Worm (Caenorhabditis elegans) whole organism, late embryonic: Measurements from ENCODE around the gene mca-3.

Experiments
- C08G9.2 ChIP-seq: sonication (generic microtip); optimal IDR thresholded peaks from 2 replicates; lab custom pipeline; 2016; ENCODE audit warnings: mild to moderate bottlenecking, missing genetic modification characterization, moderate library complexity, missing compliant biosample characterization
- F13H6.1 ChIP-seq: sonication (generic microtip); optimal IDR thresholded peaks from 2 replicates; lab custom pipeline; 2016; ENCODE audit warnings: missing genetic modification characterization, missing compliant biosample characterization
- K02D7.2 ChIP-seq: sonication (generic microtip); optimal IDR thresholded peaks from 2 replicates; lab custom pipeline; 2017; ENCODE audit warnings: mild to moderate bottlenecking, missing genetic modification characterization, missing compliant biosample characterization
- T23F11.4 ChIP-seq: fragments of 200-800 bp; sonication (Bioruptor generic); optimal IDR thresholded peaks from 2 replicates; lab custom pipeline; 2018; ENCODE audit warnings: mild to moderate bottlenecking, missing genetic modification characterization, missing compliant biosample characterization
- ceh-14 ChIP-seq: sonication (generic microtip); optimal IDR thresholded peaks from 2 replicates; lab custom pipeline; 2016; ENCODE audit warnings: missing genotype, missing genetic modification characterization, missing compliant biosample characterization
- ceh-19 ChIP-seq: fragments of 200-800 bp; sonication (Bioruptor generic); optimal IDR thresholded peaks from 2 replicates; lab custom pipeline; 2018; ENCODE audit warnings: mild to moderate bottlenecking, missing genetic modification characterization, missing compliant biosample characterization
- ceh-24 ChIP-seq: sonication (generic microtip); optimal IDR thresholded peaks from 2 replicates; lab custom pipeline; 2016; ENCODE audit warnings: mild to moderate bottlenecking, missing genetic modification characterization, missing compliant biosample characterization
- ceh-30 ChIP-seq: fragments of 150-350 bp; optimal IDR thresholded peaks from 2 replicates; lab custom pipeline; 2014; ENCODE audit warnings: missing biosample characterization, missing genetic modification characterization
- ceh-31 ChIP-seq: sonication (generic microtip); optimal IDR thresholded peaks from 2 replicates; lab custom pipeline; 2016; ENCODE audit warnings: missing genetic modification characterization, missing compliant biosample characterization
- ceh-45 ChIP-seq: fragments of 200-800 bp; sonication (Bioruptor generic); IDR thresholded peaks from 2 replicates; pipeline ENCODE4 v1.3.6; 2022; ENCODE audit warnings: missing genetic modification reagents, missing genetic modification characterization, missing compliant biosample characterization
- ceh-48 ChIP-seq: sonication (generic microtip); optimal IDR thresholded peaks from 2 replicates; lab custom pipeline; 2016; ENCODE audit warnings: missing genetic modification characterization, inconsistent platforms, missing compliant biosample characterization
- ceh-6 ChIP-seq: fragments of 200-800 bp; sonication (Bioruptor generic); optimal IDR thresholded peaks from 2 replicates; lab custom pipeline; 2018; ENCODE audit warnings: mild to moderate bottlenecking, missing genetic modification characterization, missing compliant biosample characterization
- ceh-9 ChIP-seq: sonication (generic microtip); optimal IDR thresholded peaks from 2 replicates; lab custom pipeline; 2016; ENCODE audit warnings: mild to moderate bottlenecking, missing genetic modification characterization, inconsistent platforms, missing compliant biosample characterization
- dve-1 ChIP-seq: sonication (generic microtip); optimal IDR thresholded peaks from 2 replicates; lab custom pipeline; 2017; ENCODE audit warnings: antibody characterized with exemption, mild to moderate bottlenecking, missing genetic modification characterization, missing compliant biosample characterization
- fax-1 ChIP-seq: sonication (generic microtip); optimal IDR thresholded peaks from 2 replicates; lab custom pipeline; 2016; ENCODE audit warnings: missing genotype, missing genetic modification characterization, missing compliant biosample characterization
- fkh-6 ChIP-seq: sonication (generic microtip); optimal IDR thresholded peaks from 2 replicates; lab custom pipeline; 2016; ENCODE audit warnings: missing genetic modification characterization, missing compliant biosample characterization
- gmeb-2 ChIP-seq: sonication (generic microtip); optimal IDR thresholded peaks from 2 replicates; lab custom pipeline; 2016; ENCODE audit warnings: missing genetic modification characterization, inconsistent platforms, missing compliant biosample characterization
- hlh-13 ChIP-seq: fragments of 200-800 bp; sonication (Bioruptor generic); optimal IDR thresholded peaks from 2 replicates; lab custom pipeline; 2018; ENCODE audit warnings: mild to moderate bottlenecking, missing genetic modification characterization, missing compliant biosample characterization
- hlh-15 ChIP-seq: sonication (generic microtip); optimal IDR thresholded peaks from 2 replicates; lab custom pipeline; 2016; ENCODE audit warnings: missing genetic modification characterization, missing compliant biosample characterization
- lim-6 ChIP-seq: sonication (generic microtip); optimal IDR thresholded peaks from 2 replicates; lab custom pipeline; 2016; ENCODE audit warnings: missing genetic modification characterization, missing compliant biosample characterization
- lin-11 ChIP-seq: fragments of 200-800 bp; sonication (Bioruptor generic); optimal IDR thresholded peaks from 2 replicates; lab custom pipeline; 2018; ENCODE audit warnings: mild to moderate bottlenecking, missing genetic modification characterization, missing compliant biosample characterization
- mec-3 ChIP-seq: sonication (generic microtip); optimal IDR thresholded peaks from 2 replicates; lab custom pipeline; 2016; ENCODE audit warnings: borderline replicate concordance, missing genetic modification characterization, missing compliant biosample characterization
- nhr-11 ChIP-seq: fragments of 150-350 bp; optimal IDR thresholded peaks from 2 replicates; lab custom pipeline; 2014; ENCODE audit warnings: missing biosample characterization, missing genetic modification characterization
- pag-3 ChIP-seq: sonication (generic microtip); optimal IDR thresholded peaks from 2 replicates; lab custom pipeline; 2016; ENCODE audit warnings: missing compliant biosample characterization, missing genetic modification characterization, borderline replicate concordance
- pat-9 ChIP-seq: fragments of 200-800 bp; sonication (Bioruptor generic); optimal IDR thresholded peaks from 2 replicates; lab custom pipeline; 2018; ENCODE audit warnings: mild to moderate bottlenecking, missing genetic modification characterization, moderate library complexity, missing compliant biosample characterization
- pax-1 ChIP-seq: fragments of 150-350 bp; optimal IDR thresholded peaks from 2 replicates; lab custom pipeline; 2014; ENCODE audit warnings: missing biosample characterization, missing genetic modification characterization
- pha-2 ChIP-seq: sonication (generic microtip); optimal IDR thresholded peaks from 2 replicates; lab custom pipeline; 2017; ENCODE audit warnings: mild to moderate bottlenecking, missing genetic modification characterization, missing compliant biosample characterization
- pha-4 ChIP-seq: fragments of 150-350 bp; optimal IDR thresholded peaks from 2 replicates; lab custom pipeline; 2018; ENCODE audit warnings: missing biosample characterization, missing genetic modification reagents, missing genetic modification characterization
- pqm-1 ChIP-seq: sonication (generic microtip); optimal IDR thresholded peaks from 2 replicates; lab custom pipeline; 2016; ENCODE audit warnings: missing genetic modification characterization, missing compliant biosample characterization
- pros-1 ChIP-seq: fragments of 150-350 bp; optimal IDR thresholded peaks from 2 replicates; lab custom pipeline; 2014; ENCODE audit warnings: missing biosample characterization, missing genetic modification reagents, missing genetic modification characterization
- ref-2 ChIP-seq: sonication (generic microtip); optimal IDR thresholded peaks from 2 replicates; lab custom pipeline; 2016; ENCODE audit warnings: missing genetic modification characterization, missing compliant biosample characterization
- rnt-1 ChIP-seq: sonication (generic microtip); optimal IDR thresholded peaks from 2 replicates; lab custom pipeline; 2016; ENCODE audit warnings: missing genetic modification characterization, missing compliant biosample characterization
- sdc-2 ChIP-seq: sonication (generic microtip); optimal IDR thresholded peaks from 2 replicates; lab custom pipeline; 2016; ENCODE audit warnings: missing genotype, missing genetic modification characterization, missing compliant biosample characterization
- sox-2 ChIP-seq: fragments of 200-800 bp; sonication (Bioruptor generic); IDR thresholded peaks from 2 replicates; pipeline ENCODE4 v1.3.6; 2022; ENCODE audit warnings: missing genetic modification reagents, missing genetic modification characterization, missing compliant biosample characterization
- sox-4 ChIP-seq: sonication (generic microtip); optimal IDR thresholded peaks from 2 replicates; lab custom pipeline; 2017; ENCODE audit warnings: mild to moderate bottlenecking, missing genetic modification characterization, inconsistent platforms, missing compliant biosample characterization
- syd-9 ChIP-seq: sonication (generic microtip); optimal IDR thresholded peaks from 2 replicates; lab custom pipeline; 2016; ENCODE audit warnings: mild to moderate bottlenecking, missing genetic modification characterization, moderate library complexity, missing compliant biosample characterization
- tbx-2 ChIP-seq: sonication (generic microtip); optimal IDR thresholded peaks from 2 replicates; lab custom pipeline; 2016; ENCODE audit warnings: missing genetic modification characterization, missing compliant biosample characterization
- ttx-3 ChIP-seq: sonication (generic microtip); optimal IDR thresholded peaks from 2 replicates; lab custom pipeline; 2016; ENCODE audit warnings: missing genetic modification reagents, missing genetic modification characterization, missing compliant biosample characterization
- zip-5 ChIP-seq: sonication (generic microtip); optimal IDR thresholded peaks from 2 replicates; lab custom pipeline; 2016; ENCODE audit warnings: missing genetic modification characterization, missing compliant biosample characterization
- ztf-16 ChIP-seq: sonication (generic microtip); optimal IDR thresholded peaks from 2 replicates; lab custom pipeline; 2017; ENCODE audit warnings: missing genetic modification characterization, missing compliant biosample characterization

The mca-3 gene

DNA sequence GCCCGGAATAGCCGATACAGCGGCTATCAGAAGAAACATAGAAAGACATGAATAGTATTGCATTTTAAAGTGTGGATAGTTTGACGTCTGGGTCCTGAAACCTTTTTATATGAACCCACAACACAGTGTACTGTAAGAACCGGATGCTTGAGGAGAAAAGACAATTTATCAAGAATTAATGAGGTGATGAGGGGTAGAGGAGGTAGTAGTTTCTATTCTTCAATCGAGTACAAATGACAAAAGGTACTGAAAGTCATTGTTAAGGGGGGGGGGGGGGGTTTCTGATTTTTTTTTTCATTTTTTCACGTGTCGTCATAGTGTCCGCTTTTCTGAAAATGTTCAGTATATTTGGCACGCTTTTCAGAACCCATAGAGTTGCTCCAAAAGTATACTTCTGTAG is 66.1 kb downstream of the mca-3 start, which contains the start of gene Y67D8C.7:
TSS of gene Y67D8C.7 (minus strand) at position 101 of the 400 bp plus-strand sequence.
- TF ChIP-seq rnt-1 (tag; lab: Kevin White, UChicago) (no peak), sox-4 (tag; lab: Kevin White, UChicago) (no peak), fax-1 (tag; lab: Kevin White, UChicago) (no peak), K02D7.2 (tag; lab: Kevin White, UChicago) (no peak), ref-2 (no peak), sox-2 (GFP tag; lab: Robert Waterston, UW) (no peak), pha-4 (no peak), ceh-30 (tag; lab: Kevin White, UChicago) (no peak), ceh-14 (tag; lab: Kevin White, UChicago) (no peak)

DNA sequence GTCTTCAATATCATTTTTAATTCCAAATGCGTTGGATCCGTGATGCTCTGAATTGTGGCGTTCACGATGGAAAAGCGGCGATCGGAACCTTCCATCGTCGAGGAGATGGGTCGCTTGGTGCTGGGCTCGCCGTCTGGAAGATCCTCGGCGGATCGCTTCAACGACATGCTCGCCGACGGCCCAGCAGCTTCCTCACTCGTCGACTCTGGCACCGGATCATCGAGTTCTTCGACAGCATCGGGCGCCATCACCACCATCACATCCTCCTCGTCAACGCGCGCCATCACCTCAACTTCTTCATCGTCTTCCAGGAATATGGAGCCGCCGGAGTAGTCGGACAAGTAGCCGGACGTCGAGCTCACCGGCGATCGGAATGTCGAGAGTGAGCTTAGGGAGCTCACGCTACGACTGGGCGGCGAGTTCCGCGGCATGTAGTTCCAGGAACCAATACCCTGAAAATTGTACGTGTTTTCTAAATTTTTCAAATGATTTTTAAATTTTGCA is 70.0 kb downstream of the mca-3 start, which contains the start of gene Y67D8C.6:
TSS of gene Y67D8C.6 (minus strand) at position 454 of the 504 bp plus-strand sequence.
- TF ChIP-seq lim-6 (no peak), ceh-6 (GFP tag; lab: Kevin White, UChicago) (no peak), syd-9 (tag; lab: Kevin White, UChicago) (no peak), ceh-19 (no peak), ceh-31 (tag; lab: Kevin White, UChicago) (no peak), ceh-14 (tag; lab: Kevin White, UChicago) (no peak), ceh-30 (tag; lab: Kevin White, UChicago) (no peak), lin-11 (tag; lab: Kevin White, UChicago) (no peak), tbx-2 (tag; lab: Kevin White, UChicago) (no peak), ceh-45 (GFP tag; lab: Robert Waterston, UW) (no peak)

DNA sequence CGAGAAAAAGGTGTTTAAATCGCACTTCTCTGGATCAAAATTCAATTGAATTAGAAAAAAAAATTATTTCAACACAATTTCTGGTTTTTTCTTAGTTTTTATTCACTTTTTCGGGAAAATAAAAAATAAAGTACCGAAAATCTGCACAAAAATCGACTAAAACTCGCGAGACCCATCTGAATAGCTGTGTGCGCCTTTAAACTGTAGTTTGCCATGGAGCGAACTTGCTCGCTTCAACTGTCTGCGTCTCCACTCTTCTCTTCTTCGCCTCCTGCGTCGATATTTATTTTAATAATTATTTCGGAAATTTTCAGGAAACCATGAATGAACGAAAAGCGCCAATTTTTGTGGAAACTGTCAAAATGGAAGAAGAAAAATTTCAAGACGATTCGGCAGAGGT is 77.1 kb downstream of the mca-3 start:
- no peak for TF ChIP-seq nhr-11 (tag; lab: Kevin White, UChicago)
- TF ChIP-seq pros-1 (tag; lab: Kevin White, UChicago) = no peak
- TF ChIP-seq pha-2 (tag; lab: Kevin White, UChicago) = no peak
- no peak for TF ChIP-seq pax-1 (tag; lab: Kevin White, UChicago)
- no peak for TF ChIP-seq ref-2
- TF ChIP-seq fkh-6 (tag; lab: Kevin White, UChicago) = no peak
- TF ChIP-seq ceh-9 = no peak
- no peak for TF ChIP-seq ceh-14 (tag; lab: Kevin White, UChicago)
- TF ChIP-seq mec-3 (tag; lab: Kevin White, UChicago) = no peak
- TF ChIP-seq sdc-2 (tag; lab: Kevin White, UChicago) = no peak
- TF ChIP-seq dve-1 (tag; lab: Kevin White, UChicago) = no peak
- TF ChIP-seq gmeb-2 = no peak
- no peak for TF ChIP-seq F13H6.1 (tag; lab: Kevin White, UChicago)

DNA sequence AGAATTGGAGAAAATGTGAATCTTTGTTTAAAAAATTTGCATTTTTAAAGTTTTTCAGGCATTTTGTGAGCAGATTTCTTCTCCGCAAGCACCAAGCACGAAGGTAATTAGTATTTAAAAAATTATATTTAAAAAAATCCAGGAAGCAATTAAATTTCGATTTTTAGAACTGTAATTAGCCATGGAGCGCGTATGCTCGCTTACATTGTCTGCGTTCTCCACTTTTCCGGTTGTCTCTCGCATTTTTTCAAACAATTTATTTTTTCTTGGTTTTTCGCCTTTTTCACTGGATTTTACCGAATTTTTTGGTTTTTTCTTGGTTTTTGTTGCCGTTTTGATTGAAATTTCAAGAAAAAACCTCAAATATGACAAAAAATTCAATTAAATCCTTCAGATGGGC is 77.6 kb downstream of the mca-3 start:
- no peak for TF ChIP-seq zip-5 (tag; lab: Kevin White, UChicago)
- no peak for TF ChIP-seq pat-9
- TF ChIP-seq pax-1 (tag; lab: Kevin White, UChicago) = no peak
- TF ChIP-seq ceh-48 (tag; lab: Kevin White, UChicago) = no peak
- no peak for TF ChIP-seq pag-3
- no peak for TF ChIP-seq hlh-15 (tag; lab: Kevin White, UChicago)
- no peak for TF ChIP-seq ceh-24 (tag; lab: Kevin White, UChicago)
- no peak for TF ChIP-seq ztf-16 (tag; lab: Kevin White, UChicago)
- no peak for TF ChIP-seq gmeb-2
- no peak for TF ChIP-seq sdc-2 (tag; lab: Kevin White, UChicago)
- no peak for TF ChIP-seq T23F11.4
- no peak for TF ChIP-seq ceh-19
- TF ChIP-seq C08G9.2 (tag; lab: Kevin White, UChicago) = no peak
- TF ChIP-seq fkh-6 (tag; lab: Kevin White, UChicago) = no peak
- no peak for TF ChIP-seq ttx-3
- TF ChIP-seq F13H6.1 (tag; lab: Kevin White, UChicago) = no peak
- no peak for TF ChIP-seq pqm-1 (tag; lab: Kevin White, UChicago)
- no peak for TF ChIP-seq hlh-13
